Fruit fly (Drosophila melanogaster): ENCODE results near the gene CG3631.

DNA sequence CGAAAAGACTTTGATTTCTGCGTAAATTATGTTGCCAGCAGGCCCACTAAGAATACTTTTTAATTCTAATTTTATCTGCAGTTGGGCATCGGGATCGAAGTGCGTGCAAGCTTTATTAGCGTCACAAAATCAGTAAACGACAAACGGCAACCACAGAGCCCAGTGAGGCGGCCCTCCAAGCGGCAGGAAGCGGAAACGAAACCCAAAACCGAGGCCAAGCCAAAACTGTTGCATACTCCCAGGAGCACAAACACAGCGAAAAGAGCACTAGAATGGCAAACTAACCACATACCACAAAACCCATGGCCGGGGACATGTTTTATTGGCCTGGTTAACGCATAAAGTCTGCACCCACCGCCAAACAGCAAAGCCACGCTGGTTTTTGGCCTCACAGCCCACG, 47.0 kb upstream of the CG3631 start:
- TF ChIP-seq insv (optimal IDR thresholded peaks at IDR 0.05), result no peak
- no peak for TF ChIP-seq psq (optimal IDR thresholded peaks at IDR 0.05)

Measured in Kc167 (cell line).